Worm (Caenorhabditis elegans): ENCODE results near the gene fbxc-7.

DNA sequence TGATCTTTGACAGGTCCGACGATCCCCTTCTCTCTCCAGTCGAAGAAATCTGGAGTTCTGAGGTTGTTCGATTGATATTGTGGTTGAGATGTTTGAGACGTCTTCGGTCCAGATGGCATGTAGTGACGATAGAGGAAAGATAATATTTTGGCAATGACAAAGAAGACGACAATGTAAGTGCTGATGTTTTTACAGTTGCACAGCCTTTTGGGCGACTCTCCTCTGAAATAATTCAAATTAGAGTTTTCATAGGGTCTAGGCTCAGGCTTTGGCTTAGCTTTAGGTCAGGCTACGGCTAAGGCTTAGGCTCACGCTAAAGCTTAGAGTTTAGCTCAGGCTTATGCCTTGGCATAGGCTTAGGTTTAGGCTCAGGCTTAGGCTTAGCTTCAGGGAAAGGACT is 7.2 kb downstream of the fbxc-7 start, which contains the start of gene C32B5.13:
- TF ChIP-seq ces-1 (GFP tag; optimal IDR thresholded peaks at IDR 0.05), result no peak
- TF ChIP-seq unc-62 (GFP tag; optimal IDR thresholded peaks at IDR 0.05), result no peak
- no peak for TF ChIP-seq elt-1 (tag; optimal IDR thresholded peaks at IDR 0.05; ENCODE audit: borderline replicate concordance, insufficient read depth)
- no peak for TF ChIP-seq lsy-2 (tag; optimal IDR thresholded peaks at IDR 0.05)
- no peak for TF ChIP-seq mls-2 (tag; optimal IDR thresholded peaks at IDR 0.05)
- TF ChIP-seq mep-1 (tag; optimal IDR thresholded peaks at IDR 0.05), result no peak
- TF ChIP-seq unc-39 (tag; optimal IDR thresholded peaks at IDR 0.05), result no peak
- no peak for TF ChIP-seq mab-5 (tag; optimal IDR thresholded peaks at IDR 0.05)
- no peak for TF ChIP-seq snpc-4 (tag; optimal IDR thresholded peaks at IDR 0.05)
